Worm (Caenorhabditis elegans) whole organism, young adult: ENCODE measurements around the gene C50B8.6.

ENCODE experiments used
- B0035.1 ChIP-seq: sonication (generic microtip); optimal IDR thresholded peaks from 2 replicates; lab custom pipeline; 2016; ENCODE audit warnings: missing genetic modification characterization, mild to moderate bottlenecking, missing compliant biosample characterization, missing genotype, missing genetic modification reagents
- D2030.7 ChIP-seq: fragments of 200-800 bp; sonication (Bioruptor generic); IDR thresholded peaks from 2 replicates; pipeline ENCODE4 v1.3.6; 2022; ENCODE audit warnings: missing genetic modification reagents, missing genetic modification characterization, missing compliant biosample characterization
- F10E7.11 ChIP-seq: sonication (generic microtip); optimal IDR thresholded peaks from 2 replicates; lab custom pipeline; 2017; ENCODE audit warnings: mild to moderate bottlenecking, missing genetic modification characterization, moderate library complexity, missing compliant biosample characterization
- F33H1.4 ChIP-seq: fragments of 200-800 bp; sonication (Bioruptor generic); IDR thresholded peaks from 2 replicates; pipeline ENCODE4 v1.3.6; 2022; ENCODE audit warnings: missing genetic modification reagents, missing genetic modification characterization, missing compliant biosample characterization
- F39B2.1 ChIP-seq: fragments of 200-800 bp; sonication (Bioruptor generic); IDR thresholded peaks from 2 replicates; pipeline ENCODE4 v1.3.6; 2022; ENCODE audit warnings: missing genetic modification reagents, missing genetic modification characterization, missing compliant biosample characterization
- T26A5.8 ChIP-seq: sonication (generic microtip); optimal IDR thresholded peaks from 2 replicates; lab custom pipeline; 2016; ENCODE audit warnings: missing genetic modification characterization, missing compliant biosample characterization
- Y53G8AR.9 ChIP-seq: fragments of 200-800 bp; sonication (Bioruptor generic); conservative IDR thresholded peaks from 2 replicates; pipeline ENCODE4 v1.3.6; 2022; ENCODE audit warnings: missing genetic modification reagents, missing genetic modification characterization, missing compliant biosample characterization
- Y67H2A.10 ChIP-seq: fragments of 200-800 bp; sonication (Bioruptor generic); conservative IDR thresholded peaks from 2 replicates; pipeline ENCODE4 v1.3.6; 2022; ENCODE audit warnings: missing genetic modification reagents, missing genetic modification characterization, missing compliant biosample characterization
- Y95B8A.8 ChIP-seq: fragments of 200-800 bp; sonication (Bioruptor generic); IDR thresholded peaks from 2 replicates; pipeline ENCODE4 v1.3.6; 2022; ENCODE audit warnings: missing genetic modification reagents, missing genetic modification characterization, missing compliant biosample characterization
- ama-1 ChIP-seq, 3 experiments: fragments of 150-350 bp in 1 of 3; sonication (generic microtip) in 2 of 3; optimal IDR thresholded peaks; 2 replicates each; lab custom pipeline; 2014 to 2018; ENCODE audit warnings: missing biosample characterization in 2 of 3, missing genetic modification characterization in 2 of 3, missing genetic modification reagents in 2 of 3
- atf-7 ChIP-seq: sonication (generic microtip); optimal IDR thresholded peaks from 2 replicates; lab custom pipeline; 2017; ENCODE audit warnings: mild to moderate bottlenecking, missing genetic modification characterization, missing compliant biosample characterization
- cebp-2 ChIP-seq: fragments of 200-800 bp; sonication (Bioruptor generic); IDR thresholded peaks from 2 replicates; pipeline ENCODE4 v1.3.6; 2022; ENCODE audit warnings: missing genetic modification characterization, missing compliant biosample characterization
- ceh-27 ChIP-seq: fragments of 200-800 bp; sonication (Bioruptor generic); optimal IDR thresholded peaks from 2 replicates; lab custom pipeline; 2018; ENCODE audit warnings: mild to moderate bottlenecking, missing genetic modification characterization, moderate library complexity, missing compliant biosample characterization
- ceh-58 ChIP-seq: fragments of 200-800 bp; sonication (Bioruptor generic); IDR thresholded peaks from 2 replicates; pipeline ENCODE4 v1.3.6; 2022; ENCODE audit warnings: missing genetic modification characterization, missing compliant biosample characterization
- ceh-79 ChIP-seq: sonication (generic microtip); optimal IDR thresholded peaks from 2 replicates; lab custom pipeline; 2017; ENCODE audit warnings: mild to moderate bottlenecking, missing genetic modification characterization, missing compliant biosample characterization
- dox-1 ChIP-seq: fragments of 200-800 bp; sonication (Bioruptor generic); IDR thresholded peaks from 2 replicates; pipeline ENCODE4 v1.3.6; 2022; ENCODE audit warnings: missing genetic modification reagents, missing genetic modification characterization, missing compliant biosample characterization
- ets-4 ChIP-seq: fragments of 200-800 bp; sonication (Bioruptor generic); optimal IDR thresholded peaks from 2 replicates; lab custom pipeline; 2018; ENCODE audit warnings: mild to moderate bottlenecking, missing genetic modification characterization, missing compliant biosample characterization
- fkh-3 ChIP-seq: sonication (generic microtip); optimal IDR thresholded peaks from 2 replicates; lab custom pipeline; 2016; ENCODE audit warnings: mild to moderate bottlenecking, missing genetic modification characterization, missing compliant biosample characterization
- hlh-12 ChIP-seq: sonication (generic microtip); optimal IDR thresholded peaks from 2 replicates; lab custom pipeline; 2016; ENCODE audit warnings: missing genetic modification characterization, missing compliant biosample characterization
- hmg-20 ChIP-seq: fragments of 200-800 bp; sonication (Bioruptor generic); IDR thresholded peaks from 2 replicates; pipeline ENCODE4 v1.3.6; 2022; ENCODE audit warnings: missing genetic modification reagents, missing genetic modification characterization, missing compliant biosample characterization
- hrde-1 ChIP-seq: sonication (generic microtip); optimal IDR thresholded peaks from 2 replicates; lab custom pipeline; 2016; ENCODE audit warnings: missing genetic modification characterization, mild to moderate bottlenecking, missing compliant biosample characterization, moderate library complexity, missing genotype, missing genetic modification reagents, borderline replicate concordance
- hsf-1 ChIP-seq: fragments of 200-800 bp; sonication (Bioruptor generic); IDR thresholded peaks from 2 replicates; pipeline ENCODE4 v1.3.6; 2022; ENCODE audit warnings: missing genetic modification reagents, missing genetic modification characterization, missing compliant biosample characterization
- lin-26 ChIP-seq: fragments of 200-800 bp; sonication (Bioruptor generic); IDR thresholded peaks from 2 replicates; pipeline ENCODE4 v1.3.6; 2022; ENCODE audit warnings: missing genetic modification reagents, missing genetic modification characterization, missing compliant biosample characterization
- lir-1 ChIP-seq: fragments of 200-800 bp; sonication (Bioruptor generic); conservative IDR thresholded peaks from 2 replicates; pipeline ENCODE4 v1.3.6; 2022; ENCODE audit warnings: missing genetic modification reagents, missing genetic modification characterization, missing compliant biosample characterization
- madf-6 ChIP-seq: fragments of 200-800 bp; sonication (Bioruptor generic); IDR thresholded peaks from 2 replicates; pipeline ENCODE4 v1.3.6; 2022; ENCODE audit warnings: missing genetic modification reagents, missing genetic modification characterization, missing compliant biosample characterization
- madf-8 ChIP-seq: fragments of 200-800 bp; sonication (Bioruptor generic); conservative IDR thresholded peaks from 2 replicates; pipeline ENCODE4 v1.3.6; 2022; ENCODE audit warnings: missing genetic modification reagents, missing genetic modification characterization, missing compliant biosample characterization
- mes-4 ChIP-seq: sonication (generic microtip); optimal IDR thresholded peaks from 2 replicates; lab custom pipeline; 2016; ENCODE audit warnings: missing genotype, missing genetic modification characterization, missing compliant biosample characterization
- nfya-2 ChIP-seq: fragments of 200-800 bp; sonication (Bioruptor generic); IDR thresholded peaks from 2 replicates; pipeline ENCODE4 v1.3.6; 2022; ENCODE audit warnings: missing genetic modification reagents, missing genetic modification characterization, missing compliant biosample characterization
- nfyb-1 ChIP-seq: fragments of 200-800 bp; sonication (Bioruptor generic); IDR thresholded peaks from 2 replicates; pipeline ENCODE4 v1.3.6; 2022; ENCODE audit warnings: missing genetic modification reagents, missing genetic modification characterization, missing compliant biosample characterization
- nhr-179 ChIP-seq: sonication (generic microtip); optimal IDR thresholded peaks from 2 replicates; lab custom pipeline; 2016; ENCODE audit warnings: mild to moderate bottlenecking, missing genetic modification characterization, missing compliant biosample characterization
- nhr-27 ChIP-seq: fragments of 200-800 bp; sonication (Bioruptor generic); optimal IDR thresholded peaks from 2 replicates; lab custom pipeline; 2018; ENCODE audit warnings: mild to moderate bottlenecking, missing genetic modification characterization, moderate library complexity, missing compliant biosample characterization
- pbrm-1 ChIP-seq: fragments of 200-800 bp; sonication (Bioruptor generic); IDR thresholded peaks from 2 replicates; pipeline ENCODE4 v1.3.6; 2022; ENCODE audit warnings: missing genetic modification reagents, missing genetic modification characterization, missing compliant biosample characterization
- rec-8 ChIP-seq, 2 experiments: sonication (generic microtip); optimal IDR thresholded peaks; 2 replicates each; lab custom pipeline; 2016; ENCODE audit warnings: mild to moderate bottlenecking in 2 of 2, missing genetic modification characterization in 2 of 2, missing genetic modification reagents in 2 of 2, missing genotype in 2 of 2, missing biosample characterization in 1 of 2, missing compliant biosample characterization in 1 of 2, moderate library complexity in 1 of 2
- repo-1 ChIP-seq: sonication (generic microtip); optimal IDR thresholded peaks from 2 replicates; lab custom pipeline; 2017; ENCODE audit warnings: mild to moderate bottlenecking, missing genetic modification characterization, missing compliant biosample characterization
- rpc-1 ChIP-seq, 2 experiments: fragments of 150-350 bp in 1 of 2; sonication (generic microtip) in 1 of 2; optimal IDR thresholded peaks; 2 replicates each; lab custom pipeline; 2014 to 2018; ENCODE audit warnings: missing biosample characterization in 1 of 2, missing genetic modification characterization in 1 of 2, missing genetic modification reagents in 1 of 2, missing genotype in 1 of 2
- sdz-38 ChIP-seq: sonication (generic microtip); optimal IDR thresholded peaks from 2 replicates; lab custom pipeline; 2016; ENCODE audit warnings: missing genotype, missing genetic modification characterization, missing compliant biosample characterization
- sea-2 ChIP-seq: fragments of 200-800 bp; sonication (Bioruptor generic); IDR thresholded peaks from 2 replicates; pipeline ENCODE4 v1.3.6; 2022; ENCODE audit warnings: missing genetic modification characterization, missing compliant biosample characterization
- snpc-1.1 ChIP-seq: sonication (generic microtip); optimal IDR thresholded peaks from 2 replicates; lab custom pipeline; 2017; ENCODE audit warnings: missing genetic modification characterization, mild to moderate bottlenecking, missing compliant biosample characterization, antibody characterized with exemption, moderate library complexity, missing genotype, missing genetic modification reagents; ENCODE audit not compliant: insufficient read depth
- snpc-4 ChIP-seq, 5 experiments: fragments of 150-350 bp in 1 of 5; sonication (generic microtip) in 4 of 5; optimal IDR thresholded peaks; 2 replicates each; lab custom pipeline; 2014 to 2018; ENCODE audit warnings: missing genetic modification characterization in 5 of 5, missing biosample characterization in 3 of 5, antibody characterized with exemption in 2 of 5, mild to moderate bottlenecking in 2 of 5, missing compliant biosample characterization in 2 of 5, missing genotype in 2 of 5, moderate library complexity in 2 of 5, missing genetic modification reagents in 1 of 5
- somi-1 ChIP-seq: fragments of 200-800 bp; sonication (Bioruptor generic); optimal IDR thresholded peaks from 2 replicates; lab custom pipeline; 2018; ENCODE audit warnings: mild to moderate bottlenecking, missing genetic modification characterization, missing compliant biosample characterization
- tbx-9 ChIP-seq: sonication (generic microtip); optimal IDR thresholded peaks from 2 replicates; lab custom pipeline; 2016; ENCODE audit warnings: borderline replicate concordance, missing genetic modification characterization, inconsistent platforms, missing compliant biosample characterization
- unc-130 ChIP-seq: sonication (generic microtip); optimal IDR thresholded peaks from 2 replicates; lab custom pipeline; 2016; ENCODE audit warnings: missing genetic modification reagents, missing genetic modification characterization, missing compliant biosample characterization
- unc-62 ChIP-seq: fragments of 150-350 bp; optimal IDR thresholded peaks from 2 replicates; lab custom pipeline; 2014; ENCODE audit warnings: missing biosample characterization, missing genetic modification reagents, missing genetic modification characterization
- xnd-1 ChIP-seq: sonication (generic microtip); optimal IDR thresholded peaks from 2 replicates; lab custom pipeline; 2016; ENCODE audit warnings: missing genotype, missing genetic modification reagents, missing genetic modification characterization, missing compliant biosample characterization
- zfh-2 ChIP-seq: fragments of 200-800 bp; sonication (Bioruptor generic); conservative IDR thresholded peaks from 2 replicates; pipeline ENCODE4 v1.3.6; 2022; ENCODE audit warnings: missing genetic modification reagents, missing genetic modification characterization, missing compliant biosample characterization
- zim-3 ChIP-seq: sonication (generic microtip); optimal IDR thresholded peaks from 2 replicates; lab custom pipeline; 2017; ENCODE audit warnings: mild to moderate bottlenecking, missing genetic modification characterization, moderate library complexity, missing compliant biosample characterization
- ztf-22 ChIP-seq: fragments of 200-800 bp; sonication (Bioruptor generic); optimal IDR thresholded peaks from 2 replicates; lab custom pipeline; 2018; ENCODE audit warnings: mild to moderate bottlenecking, missing genetic modification characterization, moderate library complexity, missing compliant biosample characterization
- ztf-26 ChIP-seq: sonication (generic microtip); optimal IDR thresholded peaks from 2 replicates; lab custom pipeline; 2017; ENCODE audit warnings: missing genetic modification characterization, missing compliant biosample characterization

The C50B8.6 gene

ce11 chrV:13568533-13568932, 10.2 kb upstream of the C50B8.6 start, which contains the start of the genes nuaf-1 and bir-2:
nuaf-1 (minus strand) TSS chrV:13568630.
bir-2 (plus strand) TSS chrV:13568850.
- TF ChIP-seq dox-1 (GFP tag; lab: Robert Waterston, UW) (0 out of 2 replicates have a peak, but pooled peaks have one; percentile 24), madf-8 (GFP tag; lab: Robert Waterston, UW) (no peak), Y67H2A.10 (no peak), B0035.1 (tag; lab: Kevin White, UChicago) (no peak), F39B2.1 (GFP tag; lab: Robert Waterston, UW) (no peak), lin-26 (GFP tag; lab: Robert Waterston, UW) (no peak), fkh-3 (tag; lab: Kevin White, UChicago) (no peak), pbrm-1 (GFP tag; lab: Robert Waterston, UW) (no peak), somi-1 (GFP tag; lab: Kevin White, UChicago) (no peak), zim-3 (tag; lab: Kevin White, UChicago) (no peak), ztf-22 (GFP tag; lab: Kevin White, UChicago) (no peak), ama-1 (optimal IDR thresholded peaks at IDR 0.05; lab: Kevin White, UChicago) (no peak), ama-1 (GFP tag; optimal IDR thresholded peaks at IDR 0.05; lab: Kevin White, UChicago) (no peak), nhr-179 (tag; lab: Kevin White, UChicago) (no peak), snpc-4 (GFP tag; optimal IDR thresholded peaks at IDR 0.05; lab: Kevin White, UChicago) (no peak), snpc-4 (tag; optimal IDR thresholded peaks at IDR 0.05; lab: Kevin White, UChicago) (peak in 2 of 4 experiments; percentile 17 to 40), sdz-38 (tag; lab: Kevin White, UChicago) (no peak), cebp-2 (GFP tag; lab: Robert Waterston, UW) (no peak), nfya-2 (GFP tag; lab: Robert Waterston, UW) (no peak), ceh-58 (no peak), unc-130 (GFP tag; lab: Kevin White, UChicago) (no peak), rpc-1 (optimal IDR thresholded peaks at IDR 0.05; lab: Kevin White, UChicago) (no peak), rpc-1 (tag; optimal IDR thresholded peaks at IDR 0.05; lab: Kevin White, UChicago) (no peak), ceh-79 (tag; lab: Kevin White, UChicago) (no peak), lir-1 (no peak), tbx-9 (no peak), snpc-1.1 (tag; lab: Kevin White, UChicago) (no peak), atf-7 (no peak), D2030.7 (GFP tag; lab: Robert Waterston, UW) (peak; percentile 45), T26A5.8 (tag; lab: Kevin White, UChicago) (no peak), hlh-12 (tag; lab: Kevin White, UChicago) (no peak), madf-6 (GFP tag; lab: Robert Waterston, UW) (peak; percentile 63), ceh-27 (GFP tag; lab: Kevin White, UChicago) (no peak), Y53G8AR.9 (GFP tag; lab: Robert Waterston, UW) (no peak), ztf-26 (tag; lab: Kevin White, UChicago) (no peak), rec-8 (tag; optimal IDR thresholded peaks at IDR 0.05; lab: Kevin White, UChicago) (no peak), hsf-1 (GFP tag; lab: Robert Waterston, UW) (no peak), repo-1 (tag; lab: Kevin White, UChicago) (no peak), F10E7.11 (tag; lab: Kevin White, UChicago) (no peak), hrde-1 (tag; lab: Kevin White, UChicago) (no peak), unc-62 (GFP tag; lab: Kevin White, UChicago) (no peak), Y95B8A.8 (GFP tag; lab: Robert Waterston, UW) (no peak), nhr-27 (tag; lab: Kevin White, UChicago) (no peak), xnd-1 (tag; lab: Kevin White, UChicago) (no peak), sea-2 (no peak), ets-4 (GFP tag; lab: Kevin White, UChicago) (no peak), zfh-2 (GFP tag; lab: Robert Waterston, UW) (no peak), hmg-20 (GFP tag; lab: Robert Waterston, UW) (no peak), F33H1.4 (GFP tag; lab: Robert Waterston, UW) (no peak), nfyb-1 (GFP tag; lab: Robert Waterston, UW) (no peak), mes-4 (tag; lab: Kevin White, UChicago) (no peak)
